Fruit fly (Drosophila melanogaster) whole organism, wandering third instar larva: ENCODE measurements around the gene PolG1.

Source experiments
- Abd-B ChIP-seq: fragments of >200 bp; optimal IDR thresholded peaks from 2 replicates; lab custom pipeline; 2017; ENCODE audit warnings: missing biosample characterization, missing genetic modification characterization
- CG32264 ChIP-seq: fragments of 200-800 bp; sonication (Bioruptor generic); optimal IDR thresholded peaks from 2 replicates; lab custom pipeline; 2016; ENCODE audit warnings: missing biosample characterization, missing genetic modification characterization
- CG9705 ChIP-seq: fragments of 200-800 bp; sonication (Bioruptor generic); optimal IDR thresholded peaks from 2 replicates; lab custom pipeline; 2018; ENCODE audit warnings: missing biosample characterization, mild to moderate bottlenecking, missing genetic modification characterization
- GATAd ChIP-seq: sonication (Bioruptor generic); optimal IDR thresholded peaks from 2 replicates; lab custom pipeline; 2016; ENCODE audit warnings: missing biosample characterization, missing genetic modification characterization
- HLH106 ChIP-seq: fragments of 200-800 bp; optimal IDR thresholded peaks from 3 replicates; lab custom pipeline; 2019; ENCODE audit warnings: missing biosample characterization, mild to moderate bottlenecking, missing genetic modification characterization, moderate library complexity
- Hr78 ChIP-seq: fragments of >200 bp; optimal IDR thresholded peaks from 2 replicates; lab custom pipeline; 2017; ENCODE audit warnings: missing biosample characterization, missing genetic modification characterization
- Jra ChIP-seq: sonication (Bioruptor generic); optimal IDR thresholded peaks from 2 replicates; lab custom pipeline; 2016; ENCODE audit warnings: missing biosample characterization, missing genetic modification characterization
- Mio ChIP-seq: sonication (Bioruptor generic); optimal IDR thresholded peaks from 2 replicates; lab custom pipeline; 2016; ENCODE audit warnings: missing biosample characterization, missing genetic modification characterization
- Myc ChIP-seq: fragments of >200 bp; optimal IDR thresholded peaks from 2 replicates; lab custom pipeline; 2017
- N ChIP-seq: fragments of >200 bp; optimal IDR thresholded peaks from 2 replicates; lab custom pipeline; 2018; ENCODE audit warnings: missing biosample characterization, missing external identifiers, missing genetic modification characterization
- OdsH ChIP-seq: fragments of 200-800 bp; sonication (Bioruptor generic); optimal IDR thresholded peaks from 2 replicates; lab custom pipeline; 2016; ENCODE audit warnings: missing biosample characterization, mild to moderate bottlenecking, missing genetic modification characterization
- Rel ChIP-seq, 2 experiments: fragments of 200-800 bp; sonication (Bioruptor generic) in 1 of 2; optimal IDR thresholded peaks; 2 replicates in 1 of 2; 3 replicates in 1 of 2; lab custom pipeline; 2016 to 2019; ENCODE audit warnings: mild to moderate bottlenecking in 2 of 2, missing biosample characterization in 2 of 2, missing genetic modification characterization in 2 of 2, moderate library complexity in 1 of 2
- Sp1 ChIP-seq: fragments of 200-800 bp; sonication (Bioruptor generic); optimal IDR thresholded peaks from 3 replicates; lab custom pipeline; 2019; ENCODE audit warnings: missing biosample characterization, mild to moderate bottlenecking, missing genetic modification characterization, moderate library complexity
- Vsx2 ChIP-seq: fragments of 200-300, 225-300 bp; sonication (Bioruptor generic); optimal IDR thresholded peaks from 2 replicates; lab custom pipeline; 2018; ENCODE audit warnings: missing biosample characterization, missing genetic modification characterization; ENCODE audit not compliant: partially characterized antibody
- br ChIP-seq: fragments of 200-800 bp; sonication (Bioruptor generic); optimal IDR thresholded peaks from 2 replicates; lab custom pipeline; 2016; ENCODE audit warnings: missing biosample characterization, missing genetic modification characterization
- brk ChIP-seq: fragments of 200-800 bp; sonication (Bioruptor generic); optimal IDR thresholded peaks from 2 replicates; lab custom pipeline; 2016; ENCODE audit warnings: missing biosample characterization, mild to moderate bottlenecking, missing genetic modification characterization
- dl ChIP-seq, 2 experiments: fragments of 175-275, 200-275 bp in 1 of 2; fragments of 200-275 bp in 1 of 2; sonication (Bioruptor generic); optimal IDR thresholded peaks; lab custom pipeline; 2018; ENCODE audit warnings: mild to moderate bottlenecking in 2 of 2, missing biosample characterization in 2 of 2, missing genetic modification characterization in 2 of 2, moderate library complexity in 2 of 2; ENCODE audit not compliant: partially characterized antibody in 2 of 2, insufficient read depth in 1 of 2
- dsf ChIP-seq: sonication (Bioruptor generic); optimal IDR thresholded peaks from 2 replicates; lab custom pipeline; 2016; ENCODE audit warnings: missing biosample characterization, missing genetic modification characterization, borderline replicate concordance
- ey ChIP-seq: fragments of 200-800 bp; sonication (Bioruptor generic); optimal IDR thresholded peaks from 2 replicates; lab custom pipeline; 2016; ENCODE audit warnings: missing biosample characterization, missing genetic modification characterization
- foxo ChIP-seq, 2 experiments: fragments of 200-800 bp; sonication (Bioruptor generic); optimal IDR thresholded peaks; 2 replicates in 1 of 2; 3 replicates in 1 of 2; lab custom pipeline; 2016 to 2017; ENCODE audit warnings: missing biosample characterization in 2 of 2, missing genetic modification characterization in 2 of 2
- fru ChIP-seq: fragments of 200-800 bp; sonication (Bioruptor generic); optimal IDR thresholded peaks from 3 replicates; lab custom pipeline; 2016; ENCODE audit warnings: missing biosample characterization, mild to moderate bottlenecking, missing genetic modification characterization
- h ChIP-seq: fragments of 200-800 bp; sonication (Bioruptor generic); optimal IDR thresholded peaks from 3 replicates; lab custom pipeline; 2016; ENCODE audit warnings: missing biosample characterization, mild to moderate bottlenecking, missing genetic modification characterization
- jim ChIP-seq: fragments of 175-275, 200-325 bp; sonication (Bioruptor generic); optimal IDR thresholded peaks from 2 replicates; lab custom pipeline; 2016; ENCODE audit warnings: missing biosample characterization, mild to moderate bottlenecking, missing genetic modification characterization
- lola ChIP-seq: fragments of >200 bp; optimal IDR thresholded peaks from 2 replicates; lab custom pipeline; 2017; ENCODE audit warnings: missing biosample characterization, missing genetic modification characterization
- pan ChIP-seq: fragments of >200 bp; optimal IDR thresholded peaks from 2 replicates; lab custom pipeline; 2017
- psq ChIP-seq: fragments of 200-800 bp; sonication (Bioruptor generic); optimal IDR thresholded peaks from 3 replicates; lab custom pipeline; 2017; ENCODE audit warnings: missing biosample characterization, mild to moderate bottlenecking, missing genetic modification characterization, moderate library complexity
- rgr ChIP-seq: fragments of 200-800 bp; sonication (Bioruptor generic); optimal IDR thresholded peaks from 3 replicates; lab custom pipeline; 2016; ENCODE audit warnings: missing biosample characterization, mild to moderate bottlenecking, missing genetic modification characterization
- sage ChIP-seq: fragments of 200-800 bp; sonication (Bioruptor generic); optimal IDR thresholded peaks from 2 replicates; lab custom pipeline; 2016; ENCODE audit warnings: missing biosample characterization, mild to moderate bottlenecking, missing genetic modification characterization
- sv ChIP-seq: fragments of 200-800 bp; sonication (Bioruptor generic); optimal IDR thresholded peaks from 3 replicates; lab custom pipeline; 2016; ENCODE audit warnings: missing biosample characterization, missing genetic modification characterization

The PolG1 gene

DNA sequence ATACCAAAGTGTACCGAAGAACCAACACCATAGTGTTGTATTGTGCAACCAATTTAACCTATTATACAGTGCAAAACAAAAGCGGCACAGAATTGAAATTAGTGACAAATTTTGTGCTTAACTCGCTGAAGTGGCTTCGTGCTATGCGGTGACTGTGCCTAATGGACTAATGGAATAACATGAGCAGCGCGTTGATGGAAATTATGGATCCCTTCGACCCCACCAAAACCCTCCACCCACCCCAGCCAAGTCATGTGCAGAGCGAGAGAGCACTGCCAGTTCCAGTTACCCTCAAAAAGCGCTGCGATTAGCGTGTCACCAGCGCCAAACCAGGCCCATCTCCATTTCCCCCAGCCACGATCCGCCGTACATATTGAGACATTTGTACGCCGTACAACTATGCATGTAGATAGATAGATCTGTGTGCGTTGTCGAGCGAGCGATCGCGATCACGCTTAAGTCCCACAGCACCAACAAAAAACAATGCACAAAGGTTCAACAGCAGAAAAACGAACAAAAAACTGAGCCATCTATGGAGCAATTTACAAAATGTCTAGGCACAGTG, 25.4 kb downstream of the PolG1 start:
- TF ChIP-seq GATAd (GFP tag; lab: Kevin White, UChicago), result no peak
- no peak for TF ChIP-seq HLH106 (tag; lab: Kevin White, UChicago)
- TF ChIP-seq Abd-B (GFP tag; lab: Kevin White, UChicago), result no peak
- TF ChIP-seq Hr78 (GFP tag; lab: Kevin White, UChicago), result no peak
- no peak for TF ChIP-seq lola (GFP tag; lab: Kevin White, UChicago)
- TF ChIP-seq rgr (GFP tag; lab: Kevin White, UChicago), result no peak
- TF ChIP-seq CG32264 (GFP tag; lab: Kevin White, UChicago), result no peak
- TF ChIP-seq sv (GFP tag; lab: Kevin White, UChicago), result no peak
- TF ChIP-seq dsf, result no peak
- no peak for TF ChIP-seq dl (GFP tag; optimal IDR thresholded peaks at IDR 0.05; lab: Kevin White, UChicago; ENCODE audit: insufficient read depth in 1 of 2, partially characterized antibody in 2 of 2)
- TF ChIP-seq jim, result no peak
- TF ChIP-seq pan, result no peak
- no peak for TF ChIP-seq N

DNA sequence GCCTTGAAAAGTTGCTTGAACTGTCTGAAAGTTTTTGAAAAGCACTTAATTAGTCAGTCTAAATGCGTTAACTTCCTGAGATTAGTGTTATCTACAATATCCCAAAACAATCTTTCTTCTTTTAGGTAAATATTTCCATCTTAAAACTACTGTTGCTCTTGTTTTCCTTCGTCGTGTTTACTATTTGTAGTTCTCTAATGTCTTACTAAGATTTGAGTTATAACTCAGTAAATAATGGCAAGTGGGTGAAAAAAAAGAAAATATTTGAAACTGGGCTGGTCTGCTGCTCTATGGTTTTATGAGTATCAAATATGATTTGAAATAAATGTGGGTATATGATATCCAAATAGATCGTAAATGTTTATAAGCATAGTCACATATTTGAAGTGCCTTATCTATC, 26.4 kb downstream of the PolG1 start:
- TF ChIP-seq lola (GFP tag; lab: Kevin White, UChicago) (no peak), CG32264 (GFP tag; lab: Kevin White, UChicago) (no peak), brk (GFP tag; lab: Kevin White, UChicago) (no peak), Sp1 (GFP tag; lab: Kevin White, UChicago) (no peak), N (no peak), foxo (GFP tag; optimal IDR thresholded peaks at IDR 0.05; lab: Kevin White, UChicago) (no peak), GATAd (GFP tag; lab: Kevin White, UChicago) (no peak), pan (no peak), ey (GFP tag; lab: Kevin White, UChicago) (no peak), CG9705 (GFP tag; lab: Kevin White, UChicago) (no peak), Myc (lab: Kevin White, UChicago) (no peak), psq (GFP tag; lab: Kevin White, UChicago) (no peak), Mio (GFP tag; lab: Kevin White, UChicago) (no peak), OdsH (no peak), h (GFP tag; lab: Kevin White, UChicago) (no peak), fru (GFP tag; lab: Kevin White, UChicago) (no peak), HLH106 (tag; lab: Kevin White, UChicago) (no peak), br (no peak), Jra (GFP tag; lab: Kevin White, UChicago) (no peak), Vsx2 (GFP tag; lab: Kevin White, UChicago) (no peak)
- TF ChIP-seq, all 38 proteins: peak for 0

DNA sequence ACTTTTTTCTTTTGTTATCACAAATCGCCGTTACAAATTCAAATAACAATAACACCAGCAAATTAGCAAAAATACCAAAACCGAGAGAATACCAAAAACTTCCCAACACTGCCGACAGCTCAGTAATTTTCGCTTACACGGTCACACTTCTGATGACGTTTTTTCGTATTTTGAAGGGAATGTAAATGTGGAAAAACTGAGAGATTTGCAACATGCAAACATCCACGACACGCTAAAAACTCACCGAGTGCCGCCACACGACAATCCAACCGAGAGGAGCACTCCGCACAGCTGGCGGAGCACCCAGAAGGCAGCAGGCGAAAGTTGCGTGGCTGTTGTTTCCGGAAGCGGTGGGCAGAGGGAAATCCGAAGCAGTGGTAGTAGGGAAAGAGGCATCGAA, 34.2 kb downstream of the PolG1 start, which contains the start of gene Sec71:
TSS of gene Sec71 (plus strand) at position 117 of the 400 bp plus-strand sequence.
- TF ChIP-seq Jra (GFP tag; lab: Kevin White, UChicago) (no peak), Rel (GFP tag; optimal IDR thresholded peaks at IDR 0.05; lab: Kevin White, UChicago) (no peak), Rel (tag; optimal IDR thresholded peaks at IDR 0.05; lab: Kevin White, UChicago) (peak; percentile 47), sage (GFP tag; lab: Kevin White, UChicago) (no peak), dsf (no peak)
- TF ChIP-seq, all 38 proteins: peak for 1

DNA sequence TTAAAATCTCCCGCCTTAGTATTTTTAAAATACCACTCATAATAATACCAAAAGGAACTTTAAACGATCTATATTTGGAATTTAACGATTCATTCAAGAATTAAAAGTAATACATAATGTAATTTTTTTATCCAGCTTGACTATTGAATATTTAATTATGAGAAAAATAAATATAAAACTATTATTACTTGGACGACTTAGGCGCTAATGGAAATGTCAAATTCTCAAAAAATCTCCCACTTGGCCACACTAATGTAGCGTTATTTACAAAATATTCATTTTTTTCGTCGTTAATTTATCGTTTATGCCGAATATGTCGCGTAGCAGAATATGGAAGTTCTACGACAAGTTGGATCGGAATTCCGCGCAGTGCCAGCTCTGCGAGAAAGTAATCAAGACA, 36.9 kb downstream of the PolG1 start, which contains the start of gene CG16863:
TSS of gene CG16863 (plus strand) at position 245 of the 400 bp plus-strand sequence.
- TF ChIP-seq Rel (GFP tag; optimal IDR thresholded peaks at IDR 0.05; lab: Kevin White, UChicago), result no peak
- TF ChIP-seq Rel (tag; optimal IDR thresholded peaks at IDR 0.05; lab: Kevin White, UChicago), result peak; percentile 54
- TF ChIP-seq psq (GFP tag; lab: Kevin White, UChicago), result no peak

- TF ChIP-seq CG32264 (GFP tag; lab: Kevin White, UChicago) (no peak), Rel (GFP tag; optimal IDR thresholded peaks at IDR 0.05; lab: Kevin White, UChicago) (no peak), Rel (tag; optimal IDR thresholded peaks at IDR 0.05; lab: Kevin White, UChicago) (peak; percentile 99), h (GFP tag; lab: Kevin White, UChicago) (peak; percentile 44)
Measured at dm6 chr2L:13784155-13784681, 43.4 kb downstream of the PolG1 start, which contains the start of gene CG16890. Gene CG16890 (minus strand): TSS chr2L:13784338.
